Fruit fly (Drosophila melanogaster) whole organism, prepupa: ENCODE data around the gene Ir68a.

ENCODE experiments used
- Blimp-1 ChIP-seq: fragments of 200-800 bp; sonication (Bioruptor generic); optimal IDR thresholded peaks from 3 replicates; lab custom pipeline; 2017; ENCODE audit warnings: missing biosample characterization, missing genetic modification characterization, mild to moderate bottlenecking, moderate library complexity, missing genetic modification reagents
- CG10631 ChIP-seq: fragments of 200-800 bp; sonication (Bioruptor generic); optimal IDR thresholded peaks from 2 replicates; lab custom pipeline; 2016; ENCODE audit warnings: missing biosample characterization, missing genetic modification characterization
- CG10669 ChIP-seq: fragments of 200-800 bp; sonication (Bioruptor generic); optimal IDR thresholded peaks from 3 replicates; lab custom pipeline; 2018; ENCODE audit warnings: missing biosample characterization, mild to moderate bottlenecking, missing genetic modification characterization, moderate library complexity
- CG11294 ChIP-seq: fragments of 200-800 bp; sonication (Bioruptor generic); IDR thresholded peaks from 2 replicates; pipeline ENCODE4 v1.3.6; 2022; ENCODE audit warnings: missing biosample characterization, missing genetic modification characterization
- CG11762 ChIP-seq: fragments of 200-800 bp; sonication (Bioruptor generic); optimal IDR thresholded peaks from 3 replicates; lab custom pipeline; 2016; ENCODE audit warnings: missing biosample characterization, missing genetic modification characterization; ENCODE audit not compliant: insufficient read depth
- CG1621 ChIP-seq: fragments of 200-800 bp; sonication (Bioruptor generic); optimal IDR thresholded peaks from 3 replicates; lab custom pipeline; 2018; ENCODE audit warnings: missing biosample characterization, mild to moderate bottlenecking, missing genetic modification characterization
- CG16779 ChIP-seq: fragments of 200-800 bp; sonication (Bioruptor generic); optimal IDR thresholded peaks from 3 replicates; lab custom pipeline; 2017; ENCODE audit warnings: missing biosample characterization, mild to moderate bottlenecking, missing genetic modification characterization
- CG3032 ChIP-seq: fragments of 200-800 bp; optimal IDR thresholded peaks from 2 replicates; lab custom pipeline; 2019; ENCODE audit warnings: missing biosample characterization, mild to moderate bottlenecking, missing genetic modification characterization, moderate library complexity
- CG31627 ChIP-seq: fragments of 200-800 bp; sonication (Bioruptor generic); optimal IDR thresholded peaks from 3 replicates; lab custom pipeline; 2016; ENCODE audit warnings: missing biosample characterization, missing genetic modification characterization
- CG32006 ChIP-seq: fragments of 200-800 bp; sonication (Bioruptor generic); optimal IDR thresholded peaks from 3 replicates; lab custom pipeline; 2017; ENCODE audit warnings: missing biosample characterization, mild to moderate bottlenecking, missing genetic modification characterization
- CG34406 ChIP-seq: fragments of 200-800 bp; sonication (Bioruptor generic); optimal IDR thresholded peaks from 3 replicates; lab custom pipeline; 2016; ENCODE audit warnings: missing biosample characterization, missing genetic modification characterization
- CG4318 ChIP-seq: fragments of 200-800 bp; sonication (Bioruptor generic); optimal IDR thresholded peaks from 3 replicates; lab custom pipeline; 2017; ENCODE audit warnings: missing biosample characterization, mild to moderate bottlenecking, missing genetic modification characterization
- CG6163 ChIP-seq: fragments of 200-800 bp; sonication (Bioruptor generic); IDR thresholded peaks from 3 replicates; pipeline ENCODE4 v1.3.6; 2022; ENCODE audit warnings: missing biosample characterization, missing genetic modification characterization
- CG6854 ChIP-seq: fragments of 200-800 bp; sonication (Bioruptor generic); optimal IDR thresholded peaks from 2 replicates; lab custom pipeline; 2017; ENCODE audit warnings: missing biosample characterization, mild to moderate bottlenecking, missing genetic modification characterization
- CG7368 ChIP-seq: fragments of 200-800 bp; sonication (Bioruptor generic); optimal IDR thresholded peaks from 3 replicates; lab custom pipeline; 2016; ENCODE audit warnings: missing biosample characterization, missing genetic modification characterization
- CG8119 ChIP-seq: fragments of 200-800 bp; sonication (Bioruptor generic); IDR thresholded peaks from 3 replicates; pipeline ENCODE4 v1.3.6; 2022; ENCODE audit warnings: missing biosample characterization, missing genetic modification characterization
- CG8319 ChIP-seq: fragments of 200-800 bp; sonication (Bioruptor generic); optimal IDR thresholded peaks from 3 replicates; lab custom pipeline; 2016; ENCODE audit warnings: missing biosample characterization, missing genetic modification characterization
- CG8632 ChIP-seq: fragments of 200-800 bp; sonication (Bioruptor generic); optimal IDR thresholded peaks from 3 replicates; lab custom pipeline; 2016; ENCODE audit warnings: missing biosample characterization, missing genetic modification characterization
- CG9139 ChIP-seq: fragments of 200-800 bp; sonication (Bioruptor generic); optimal IDR thresholded peaks from 3 replicates; lab custom pipeline; 2017; ENCODE audit warnings: missing biosample characterization, mild to moderate bottlenecking, missing genetic modification characterization
- Eip75B ChIP-seq: fragments of 200-800 bp; sonication (Bioruptor generic); optimal IDR thresholded peaks from 3 replicates; lab custom pipeline; 2016; ENCODE audit warnings: missing biosample characterization, missing genetic modification characterization
- Eip78C ChIP-seq: fragments of 200-800 bp; sonication (Bioruptor generic); peaks from one replicate; lab custom pipeline; 2016; ENCODE audit warnings: missing biosample characterization, missing genetic modification characterization
- Ets21C ChIP-seq: fragments of 200-800 bp; sonication (Bioruptor generic); optimal IDR thresholded peaks from 3 replicates; lab custom pipeline; 2016; ENCODE audit warnings: missing biosample characterization, missing genetic modification characterization
- Ets96B ChIP-seq: fragments of 200-800 bp; optimal IDR thresholded peaks from 2 replicates; lab custom pipeline; 2019; ENCODE audit warnings: missing biosample characterization, mild to moderate bottlenecking, missing genetic modification characterization, moderate library complexity
- Gug ChIP-seq: fragments of 200-800 bp; sonication (Bioruptor generic); IDR thresholded peaks from 2 replicates; pipeline ENCODE4 v1.3.6; 2022; ENCODE audit warnings: missing biosample characterization, missing genetic modification characterization
- Hr38 ChIP-seq: sonication (Bioruptor generic); optimal IDR thresholded peaks from 2 replicates; lab custom pipeline; 2016; ENCODE audit warnings: missing biosample characterization, missing genetic modification characterization
- Hr39 ChIP-seq: fragments of 200-800 bp; sonication (Bioruptor generic); optimal IDR thresholded peaks from 2 replicates; lab custom pipeline; 2016; ENCODE audit warnings: missing biosample characterization, missing genetic modification characterization
- Hr4 ChIP-seq: fragments of 200-800 bp; sonication (Bioruptor generic); optimal IDR thresholded peaks from 3 replicates; lab custom pipeline; 2016; ENCODE audit warnings: missing biosample characterization, missing genetic modification characterization
- Lpt ChIP-seq: fragments of 200-800 bp; sonication (Bioruptor generic); optimal IDR thresholded peaks from 3 replicates; lab custom pipeline; 2016; ENCODE audit warnings: missing biosample characterization, missing genetic modification characterization
- OdsH ChIP-seq: fragments of 200-800 bp; sonication (Bioruptor generic); optimal IDR thresholded peaks from 3 replicates; lab custom pipeline; 2016; ENCODE audit warnings: missing biosample characterization, missing genetic modification characterization
- Smox ChIP-seq: fragments of 200-800 bp; sonication (Bioruptor generic); optimal IDR thresholded peaks from 3 replicates; lab custom pipeline; 2016; ENCODE audit warnings: missing biosample characterization, missing genetic modification characterization
- Sox102F ChIP-seq: fragments of 200-800 bp; sonication (Bioruptor generic); optimal IDR thresholded peaks from 2 replicates; lab custom pipeline; 2016; ENCODE audit warnings: missing biosample characterization, mild to moderate bottlenecking, missing genetic modification characterization
- Sox15 ChIP-seq: fragments of 200-800 bp; sonication (Bioruptor generic); optimal IDR thresholded peaks from 3 replicates; lab custom pipeline; 2016; ENCODE audit warnings: missing biosample characterization, missing genetic modification characterization
- achi ChIP-seq: fragments of 200-800 bp; sonication (Bioruptor generic); optimal IDR thresholded peaks from 3 replicates; lab custom pipeline; 2016; ENCODE audit warnings: missing biosample characterization, missing genetic modification characterization
- cyc ChIP-seq: fragments of 200-800 bp; sonication (Bioruptor generic); optimal IDR thresholded peaks from 3 replicates; lab custom pipeline; 2016; ENCODE audit warnings: missing biosample characterization, missing genetic modification characterization
- dac ChIP-seq: fragments of 200-800 bp; sonication (Bioruptor generic); optimal IDR thresholded peaks from 2 replicates; lab custom pipeline; 2017; ENCODE audit warnings: missing biosample characterization, mild to moderate bottlenecking, missing genetic modification characterization
- eg ChIP-seq: fragments of 200-800 bp; sonication (Bioruptor generic); IDR thresholded peaks from 3 replicates; pipeline ENCODE4 v1.3.6; 2022; ENCODE audit warnings: missing biosample characterization, missing genetic modification characterization
- esn ChIP-seq: fragments of 200-800 bp; sonication (Bioruptor generic); optimal IDR thresholded peaks from 2 replicates; lab custom pipeline; 2016; ENCODE audit warnings: missing biosample characterization, mild to moderate bottlenecking, missing genetic modification characterization, moderate library complexity
- fd59A ChIP-seq: fragments of 200-800 bp; sonication (Bioruptor generic); optimal IDR thresholded peaks from 2 replicates; lab custom pipeline; 2017; ENCODE audit warnings: missing biosample characterization, mild to moderate bottlenecking, missing genetic modification characterization, missing genetic modification reagents
- fd85E ChIP-seq: fragments of 200-800 bp; sonication (Bioruptor generic); optimal IDR thresholded peaks from 3 replicates; lab custom pipeline; 2016; ENCODE audit warnings: missing biosample characterization, missing genetic modification characterization
- fkh ChIP-seq: fragments of 200-800 bp; sonication (Bioruptor generic); optimal IDR thresholded peaks from 3 replicates; lab custom pipeline; 2017; ENCODE audit warnings: missing biosample characterization, mild to moderate bottlenecking, missing genetic modification characterization, moderate library complexity
- net ChIP-seq: fragments of 200-800 bp; sonication (Bioruptor generic); optimal IDR thresholded peaks from 3 replicates; lab custom pipeline; 2016; ENCODE audit warnings: missing biosample characterization, missing genetic modification characterization
- pdm3 ChIP-seq: fragments of 200-800 bp; sonication (Bioruptor generic); optimal IDR thresholded peaks from 3 replicates; lab custom pipeline; 2016; ENCODE audit warnings: missing biosample characterization, missing genetic modification characterization
- salr ChIP-seq, 2 experiments: fragments of 200-800 bp; sonication (Bioruptor generic); optimal IDR thresholded peaks; 3 replicates each; lab custom pipeline; 2016 to 2018; ENCODE audit warnings: missing biosample characterization in 2 of 2, missing genetic modification characterization in 2 of 2, mild to moderate bottlenecking in 1 of 2
- spab ChIP-seq: fragments of 200-800 bp; sonication (Bioruptor generic); optimal IDR thresholded peaks from 2 replicates; lab custom pipeline; 2017; ENCODE audit warnings: missing biosample characterization, mild to moderate bottlenecking, missing genetic modification characterization, missing genetic modification reagents
- ss ChIP-seq, 2 experiments: fragments of 200-800 bp; sonication (Bioruptor generic); optimal IDR thresholded peaks; 2 replicates in 1 of 2; 3 replicates in 1 of 2; lab custom pipeline; 2017 to 2018; ENCODE audit warnings: mild to moderate bottlenecking in 2 of 2, missing biosample characterization in 2 of 2, missing genetic modification characterization in 2 of 2, moderate library complexity in 1 of 2
- svp ChIP-seq: fragments of 200-800 bp; sonication (Bioruptor generic); peaks from one replicate; lab custom pipeline; 2016; ENCODE audit warnings: missing biosample characterization, missing genetic modification characterization
- topi ChIP-seq: fragments of 200-800 bp; sonication (Bioruptor generic); optimal IDR thresholded peaks from 3 replicates; lab custom pipeline; 2016; ENCODE audit warnings: missing biosample characterization, missing genetic modification characterization
- vri ChIP-seq: fragments of 200-800 bp; sonication (Bioruptor generic); optimal IDR thresholded peaks from 3 replicates; lab custom pipeline; 2016; ENCODE audit warnings: missing biosample characterization, mild to moderate bottlenecking, missing genetic modification characterization

The Ir68a gene

DNA sequence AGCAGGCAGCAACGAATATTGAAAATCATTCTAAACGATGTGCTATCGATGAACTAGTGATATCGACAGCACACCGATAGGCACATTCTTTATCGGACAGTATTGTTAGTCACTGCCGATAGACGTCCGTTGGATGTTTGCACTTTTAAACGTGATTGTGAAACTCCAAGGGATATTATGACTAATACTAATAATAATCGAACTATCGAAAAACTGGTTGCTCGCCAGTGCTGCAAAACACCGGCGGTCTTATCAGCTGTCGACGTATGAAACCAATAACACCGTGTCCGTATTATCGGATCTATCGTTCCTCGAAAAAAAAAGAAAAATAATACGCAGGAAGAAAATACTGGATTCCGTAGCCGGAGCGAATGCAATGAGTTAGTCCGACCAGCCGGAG is 25.5 kb downstream of the Ir68a start, which contains the start of the genes Ube3a and CG7600 (continued):
- no peak for TF ChIP-seq Sox102F (GFP tag; lab: Kevin White, UChicago)
- peak; percentile 43; the same call in 1 of the 3 replicates for TF ChIP-seq CG6163 (GFP tag; lab: Robert Waterston, UW)
- TF ChIP-seq fkh (GFP tag; lab: Kevin White, UChicago), result peak; percentile 75
- TF ChIP-seq CG8319, result no peak
- no peak for TF ChIP-seq CG4318 (GFP tag; lab: Kevin White, UChicago)
- TF ChIP-seq pdm3 (GFP tag; lab: Kevin White, UChicago), result no peak
- TF ChIP-seq CG32006 (GFP tag; lab: Kevin White, UChicago), result peak; percentile 15
- peak in 1 of 2 experiments; percentile 55 for TF ChIP-seq ss (GFP tag; optimal IDR thresholded peaks at IDR 0.05; lab: Kevin White, UChicago)
- no peak for TF ChIP-seq fd59A (GFP tag; lab: Kevin White, UChicago)
- TF ChIP-seq topi (GFP tag; lab: Kevin White, UChicago), result peak; percentile 51
- no peak for TF ChIP-seq CG8632 (GFP tag; lab: Kevin White, UChicago)

DNA sequence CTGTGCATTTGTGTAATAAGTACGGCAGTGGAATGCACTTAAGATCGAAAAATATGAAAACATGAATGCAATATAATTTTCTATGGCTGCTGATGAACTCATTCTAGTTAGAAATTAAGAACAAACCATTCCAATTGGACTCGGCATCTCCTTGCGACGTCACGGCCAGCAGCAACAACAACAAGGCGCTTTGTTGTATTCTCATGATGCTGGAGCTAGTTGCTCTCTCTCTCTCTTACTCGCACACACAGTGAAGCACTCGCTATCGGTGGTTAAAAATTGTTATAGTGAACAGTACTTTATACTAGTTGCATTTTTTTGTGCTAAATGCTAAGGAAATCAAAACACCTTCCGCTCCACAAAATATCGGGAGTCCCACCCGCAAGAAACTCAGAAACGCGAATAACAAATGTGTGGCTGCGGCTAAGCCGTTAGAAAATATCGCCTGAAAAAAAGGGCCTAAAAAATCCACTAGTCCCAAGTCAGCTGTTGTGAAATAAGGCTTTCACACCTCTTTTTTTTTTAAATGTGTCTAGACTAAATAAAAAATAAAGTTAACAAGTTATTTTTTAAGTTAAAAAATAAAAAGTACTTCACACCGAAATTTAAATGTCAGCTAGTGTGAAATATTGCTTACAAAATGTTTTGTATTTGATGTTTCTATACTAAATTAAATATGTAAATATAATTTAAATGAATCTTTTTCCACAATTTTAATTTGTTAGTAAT is 30.2 kb downstream of the Ir68a start, which contains the start of gene Plod:
Gene Plod (minus strand): TSS at position 409 of the 729 bp plus-strand sequence.
- TF ChIP-seq topi (GFP tag; lab: Kevin White, UChicago), result no peak
- peak; percentile 8 for TF ChIP-seq Eip75B (GFP tag; lab: Kevin White, UChicago)
- TF ChIP-seq CG3032 (tag; lab: Kevin White, UChicago), result no peak
- TF ChIP-seq pdm3 (GFP tag; lab: Kevin White, UChicago), result no peak
- TF ChIP-seq Gug (GFP tag; lab: Robert Waterston, UW), result no peak
- TF ChIP-seq svp (GFP tag; lab: Kevin White, UChicago), result no peak
- TF ChIP-seq eg (GFP tag; lab: Robert Waterston, UW), result peak; percentile 65; the same call in 2 of the 3 replicates
- TF ChIP-seq CG4318 (GFP tag; lab: Kevin White, UChicago), result no peak
- no peak for TF ChIP-seq Hr38 (GFP tag; lab: Kevin White, UChicago)
- TF ChIP-seq CG6854, result peak; percentile 56
- TF ChIP-seq Ets96B (tag; lab: Kevin White, UChicago), result no peak
- TF ChIP-seq CG9139 (GFP tag; lab: Kevin White, UChicago), result no peak
- no peak for TF ChIP-seq fd85E (GFP tag; lab: Kevin White, UChicago)
- peak; percentile 19 for TF ChIP-seq CG31627
- TF ChIP-seq CG8119 (GFP tag; lab: Robert Waterston, UW), result peak; percentile 37
- no peak for TF ChIP-seq OdsH (GFP tag; lab: Kevin White, UChicago)
- no peak for TF ChIP-seq Hr39 (GFP tag; lab: Kevin White, UChicago)
- no peak for TF ChIP-seq achi (GFP tag; lab: Kevin White, UChicago)
- TF ChIP-seq CG7368, result no peak
- TF ChIP-seq CG1621 (tag; lab: Kevin White, UChicago), result no peak
- peak; percentile 19 for TF ChIP-seq CG34406
- TF ChIP-seq Sox15 (GFP tag; lab: Kevin White, UChicago), result no peak
- TF ChIP-seq esn (GFP tag; lab: Kevin White, UChicago), result peak; percentile 31
- TF ChIP-seq net (GFP tag; lab: Kevin White, UChicago), result no peak
- TF ChIP-seq Smox (GFP tag; lab: Kevin White, UChicago), result no peak
- TF ChIP-seq CG16779 (tag; lab: Kevin White, UChicago), result no peak
- TF ChIP-seq spab (GFP tag; lab: Kevin White, UChicago), result no peak
- peak; percentile 67 for TF ChIP-seq Eip78C
- no peak for TF ChIP-seq CG11762 (GFP tag; lab: Kevin White, UChicago)
- TF ChIP-seq salr (GFP tag; optimal IDR thresholded peaks at IDR 0.05; lab: Kevin White, UChicago), result no peak
- no peak for TF ChIP-seq fkh (GFP tag; lab: Kevin White, UChicago)
- TF ChIP-seq cyc (GFP tag; lab: Kevin White, UChicago), result peak; percentile 9
- TF ChIP-seq fd59A (GFP tag; lab: Kevin White, UChicago), result no peak
- TF ChIP-seq CG10631 (GFP tag; lab: Kevin White, UChicago), result no peak
- TF ChIP-seq CG6163 (GFP tag; lab: Robert Waterston, UW), result peak; percentile 55; the same call in 2 of the 3 replicates
- no peak for TF ChIP-seq dac (GFP tag; lab: Kevin White, UChicago)
- TF ChIP-seq Lpt (GFP tag; lab: Kevin White, UChicago), result no peak
- no peak for TF ChIP-seq Blimp-1
- TF ChIP-seq Hr4, result no peak
- no peak for TF ChIP-seq CG10669 (GFP tag; lab: Kevin White, UChicago)
- TF ChIP-seq CG11294 (GFP tag; lab: Robert Waterston, UW), result no peak
- peak in 1 of 2 experiments; percentile 35 for TF ChIP-seq ss (GFP tag; optimal IDR thresholded peaks at IDR 0.05; lab: Kevin White, UChicago)
- no peak for TF ChIP-seq Ets21C (GFP tag; lab: Kevin White, UChicago)
- no peak for TF ChIP-seq vri
